Fruit fly (Drosophila melanogaster): Measurements from ENCODE around the gene CG45487.

The CG45487 gene

DNA sequence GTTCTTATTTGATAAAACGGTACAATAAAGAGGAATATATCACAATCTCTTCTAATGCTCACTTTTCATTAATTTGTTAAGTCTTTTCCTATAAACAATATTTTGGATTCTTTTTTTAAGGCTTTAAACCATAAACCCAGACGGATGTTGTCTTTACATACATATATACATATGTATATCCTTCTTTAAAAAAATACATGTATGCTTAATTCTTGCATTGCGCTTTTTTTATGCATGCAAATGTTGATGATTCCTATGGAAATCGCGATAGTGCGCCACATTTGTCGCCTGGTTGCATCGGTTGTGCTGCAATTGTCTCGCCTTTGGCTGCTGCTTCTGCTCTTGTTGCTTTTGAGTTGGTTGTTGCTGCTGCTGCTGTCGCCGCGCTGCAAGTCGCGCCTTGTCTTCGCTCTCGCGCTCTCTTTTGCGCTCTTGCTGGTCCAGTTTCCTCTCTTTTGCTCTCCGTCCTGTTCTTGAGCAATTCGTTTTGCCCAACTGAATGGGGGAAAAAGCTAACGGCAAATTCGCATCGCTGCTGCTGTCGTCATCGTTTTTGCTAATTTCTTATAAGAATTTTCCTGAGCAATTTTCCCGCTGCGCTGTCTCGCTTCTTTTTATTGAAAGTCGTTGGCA, 38.1 kb downstream of the CG45487 start (continued):
- TF ChIP-seq CG4318 (GFP tag; optimal IDR thresholded peaks at IDR 0.05) (peak; percentile 81), CG6854 (GFP tag; optimal IDR thresholded peaks at IDR 0.05) (peak; percentile 60), lz (GFP tag; optimal IDR thresholded peaks at IDR 0.05) (peak; percentile 81), CG3919 (GFP tag; optimal IDR thresholded peaks at IDR 0.05) (peak; percentile 87), ss (GFP tag; optimal IDR thresholded peaks at IDR 0.05) (peak; percentile 83 to 89), spab (GFP tag; optimal IDR thresholded peaks at IDR 0.05) (peak; percentile 80), Ets96B (tag; optimal IDR thresholded peaks at IDR 0.05) (peak; percentile 76), CG10669 (GFP tag; optimal IDR thresholded peaks at IDR 0.05) (peak; percentile 82), dac (GFP tag; optimal IDR thresholded peaks at IDR 0.05) (peak; percentile 58), esn (GFP tag; optimal IDR thresholded peaks at IDR 0.05) (peak; percentile 86), Sox102F (GFP tag; optimal IDR thresholded peaks at IDR 0.05) (peak; percentile 80), acj6 (GFP tag; optimal IDR thresholded peaks at IDR 0.05) (peak; percentile 90), CG6792 (GFP tag; optimal IDR thresholded peaks at IDR 0.05) (peak; percentile 84), cyc (GFP tag; optimal IDR thresholded peaks at IDR 0.05) (peak; percentile 74), Hr38 (GFP tag; optimal IDR thresholded peaks at IDR 0.05) (no peak), CG7368 (GFP tag; optimal IDR thresholded peaks at IDR 0.05) (peak; percentile 71), Gug (GFP tag; IDR thresholded peaks at IDR 0.05) (peak; percentile 66), Eip75B (GFP tag; optimal IDR thresholded peaks at IDR 0.05) (peak; percentile 87), CG31627 (GFP tag; optimal IDR thresholded peaks at IDR 0.05) (peak; percentile 70), Smox (GFP tag; optimal IDR thresholded peaks at IDR 0.05) (peak; percentile 79), CG3032 (tag; optimal IDR thresholded peaks at IDR 0.05) (peak; percentile 83), Blimp-1 (GFP tag; optimal IDR thresholded peaks at IDR 0.05) (peak; percentile 60), eg (GFP tag; IDR thresholded peaks at IDR 0.05) (peak; percentile 63; the same call in 2 of the 3 replicates), CG11294 (GFP tag; IDR thresholded peaks at IDR 0.05) (peak; percentile 52; the same call in 1 of the 2 replicates), CG8319 (GFP tag; optimal IDR thresholded peaks at IDR 0.05) (peak; percentile 80), fd59A (GFP tag; optimal IDR thresholded peaks at IDR 0.05) (peak; percentile 79), CG8632 (GFP tag; optimal IDR thresholded peaks at IDR 0.05) (peak; percentile 86), svp (GFP tag) (peak; percentile 88), fkh (GFP tag; optimal IDR thresholded peaks at IDR 0.05) (no peak)

DNA sequence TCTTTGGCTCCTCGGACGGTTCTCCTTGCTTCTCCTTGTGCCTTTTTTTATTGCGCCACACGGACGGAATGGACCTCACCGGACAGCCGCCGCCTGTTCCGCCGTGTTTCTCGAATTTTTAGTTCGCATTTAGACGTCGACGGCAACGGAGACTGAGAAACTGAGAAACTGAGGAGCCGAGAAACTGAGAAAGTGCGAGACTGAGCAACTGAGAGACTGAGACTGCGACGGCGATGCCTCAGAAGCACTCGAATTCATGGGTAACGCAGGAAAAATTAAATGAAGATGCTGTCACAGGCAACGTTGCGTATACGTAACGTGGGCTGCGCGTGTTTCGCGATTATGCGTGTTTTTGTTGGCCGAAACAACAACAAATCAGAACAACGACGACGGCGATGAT, 39.5 kb downstream of the CG45487 start:
- TF ChIP-seq svp (GFP tag) (peak; percentile 19), CG3032 (tag; optimal IDR thresholded peaks at IDR 0.05) (no peak)

DNA sequence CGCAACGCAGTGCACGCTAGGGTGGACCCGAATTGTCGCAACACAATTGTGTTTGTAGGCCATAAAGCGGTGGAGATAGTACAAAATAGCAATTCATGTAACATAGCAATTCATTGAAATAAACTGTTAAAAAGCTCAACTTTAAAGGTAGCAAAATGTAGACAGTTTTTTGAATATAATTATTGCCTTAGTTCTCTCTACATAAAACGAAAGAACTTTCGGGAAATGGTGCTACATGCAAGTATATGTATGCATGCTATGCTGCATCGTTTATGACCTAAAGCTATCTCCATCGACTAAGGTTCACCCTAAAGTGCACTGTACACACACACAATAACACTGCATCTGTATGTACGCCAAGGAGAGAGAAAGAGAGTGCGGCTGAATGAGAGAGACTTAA, 40.0 kb downstream of the CG45487 start:
- TF ChIP-seq OdsH (GFP tag; optimal IDR thresholded peaks at IDR 0.05) (peak; percentile 94), CG10631 (GFP tag; optimal IDR thresholded peaks at IDR 0.05) (peak; percentile 94), CG7368 (GFP tag; optimal IDR thresholded peaks at IDR 0.05) (peak; percentile 88), pdm3 (GFP tag; optimal IDR thresholded peaks at IDR 0.05) (peak; percentile 95), Sox102F (GFP tag; optimal IDR thresholded peaks at IDR 0.05) (peak; percentile 88), net (GFP tag; optimal IDR thresholded peaks at IDR 0.05) (peak; percentile 94), ss (GFP tag; optimal IDR thresholded peaks at IDR 0.05) (peak; percentile 93 to 95), Ets21C (GFP tag; optimal IDR thresholded peaks at IDR 0.05) (peak; percentile 79), Smox (GFP tag; optimal IDR thresholded peaks at IDR 0.05) (peak; percentile 84), spab (GFP tag; optimal IDR thresholded peaks at IDR 0.05) (peak; percentile 94), Eip75B (GFP tag; optimal IDR thresholded peaks at IDR 0.05) (peak; percentile 95), CG1621 (tag; optimal IDR thresholded peaks at IDR 0.05) (peak; percentile 91), CG31627 (GFP tag; optimal IDR thresholded peaks at IDR 0.05) (peak; percentile 86), Hr38 (GFP tag; optimal IDR thresholded peaks at IDR 0.05) (peak; percentile 18), CG15336 (GFP tag; IDR thresholded peaks at IDR 0.05) (peak; percentile 96), CG6276 (GFP tag; optimal IDR thresholded peaks at IDR 0.05) (peak; percentile 96), CG11762 (GFP tag; optimal IDR thresholded peaks at IDR 0.05; ENCODE audit: insufficient read depth) (peak; percentile 95), CG16779 (tag; optimal IDR thresholded peaks at IDR 0.05) (peak; percentile 93), CG6854 (GFP tag; optimal IDR thresholded peaks at IDR 0.05) (peak; percentile 65), Met (GFP tag; optimal IDR thresholded peaks at IDR 0.05) (peak; percentile 88), achi (GFP tag; optimal IDR thresholded peaks at IDR 0.05) (peak; percentile 93), CG11902 (GFP tag; optimal IDR thresholded peaks at IDR 0.05) (peak; percentile 78), salr (GFP tag; optimal IDR thresholded peaks at IDR 0.05) (peak; percentile 76 to 95), CG9139 (GFP tag; optimal IDR thresholded peaks at IDR 0.05) (peak; percentile 89), fd59A (GFP tag; optimal IDR thresholded peaks at IDR 0.05) (peak; percentile 94), CG8119 (GFP tag; IDR thresholded peaks at IDR 0.05) (peak; percentile 97), Sox14 (GFP tag; optimal IDR thresholded peaks at IDR 0.05) (peak; percentile 93), Eip93F (GFP tag; optimal IDR thresholded peaks at IDR 0.05) (peak; percentile 56)

Measured in whole organism, prepupa.